Fruit fly (Drosophila melanogaster) Kc167 (cell line): ENCODE results near the gene Cow.

Experiments
- Myc ChIP-seq: fragments of >200 bp; optimal IDR thresholded peaks from 2 replicates; lab custom pipeline; 2017; ENCODE audit warnings: missing external identifiers
- Sin3A ChIP-seq: fragments of >200 bp; optimal IDR thresholded peaks from 2 replicates; lab custom pipeline; 2018; ENCODE audit warnings: missing external identifiers
- h ChIP-seq: fragments of >200 bp; optimal IDR thresholded peaks from 3 replicates; lab custom pipeline; 2018; ENCODE audit warnings: missing external identifiers
- insv ChIP-seq: fragments of >200 bp; optimal IDR thresholded peaks from 3 replicates; lab custom pipeline; 2018; ENCODE audit warnings: missing external identifiers
- psq ChIP-seq: fragments of >200 bp; optimal IDR thresholded peaks from 2 replicates; lab custom pipeline; 2017; ENCODE audit warnings: missing external identifiers
- ttk ChIP-seq: sonication (Bioruptor generic); optimal IDR thresholded peaks from 2 replicates; lab custom pipeline; 2017; ENCODE audit warnings: missing external identifiers

The Cow gene

dm6 chr3R:23131341-23131884 is 18.9 kb upstream of the Cow start:
- no peak for TF ChIP-seq insv (lab: Kevin White, UChicago)
- no peak for TF ChIP-seq Myc (lab: Kevin White, UChicago)
- TF ChIP-seq Sin3A, result no peak
- no peak for TF ChIP-seq psq (lab: Kevin White, UChicago)
- TF ChIP-seq h (lab: Kevin White, UChicago), result no peak
- TF ChIP-seq ttk (lab: Kevin White, UChicago), result no peak

- TF ChIP-seq Sin3A (no peak), psq (lab: Kevin White, UChicago) (no peak), ttk (lab: Kevin White, UChicago) (no peak), Myc (lab: Kevin White, UChicago) (no peak), insv (lab: Kevin White, UChicago) (no peak), h (lab: Kevin White, UChicago) (no peak)
Observed at dm6 chr3R:23130884-23131283, 18.4 kb upstream of the Cow start.

- TF ChIP-seq Myc (lab: Kevin White, UChicago), result no peak
- TF ChIP-seq insv (lab: Kevin White, UChicago), result no peak
- no peak for TF ChIP-seq Sin3A
- TF ChIP-seq psq (lab: Kevin White, UChicago), result no peak
- TF ChIP-seq h (lab: Kevin White, UChicago), result no peak
Observed at dm6 chr3R:23130181-23130580, 17.7 kb upstream of the Cow start.

dm6 chr3R:23129617-23130016 is 17.1 kb upstream of the Cow start:
- no peak for TF ChIP-seq Myc (lab: Kevin White, UChicago)

dm6 chr3R:23127796-23128195 is 15.3 kb upstream of the Cow start, which contains the start of gene CG31457:
TSS of gene CG31457 (minus strand) at chr3R:23127981.
- no peak for TF ChIP-seq h (lab: Kevin White, UChicago)
- TF ChIP-seq Sin3A, result no peak
- no peak for TF ChIP-seq psq (lab: Kevin White, UChicago)
- no peak for TF ChIP-seq Myc (lab: Kevin White, UChicago)
- TF ChIP-seq ttk (lab: Kevin White, UChicago), result no peak
- TF ChIP-seq insv (lab: Kevin White, UChicago), result no peak

- TF ChIP-seq psq (lab: Kevin White, UChicago) (no peak), insv (lab: Kevin White, UChicago) (no peak), ttk (lab: Kevin White, UChicago) (no peak), h (lab: Kevin White, UChicago) (no peak), Myc (lab: Kevin White, UChicago) (no peak), Sin3A (no peak)
Observed at dm6 chr3R:23126241-23127022, 13.9 kb upstream of the Cow start, which contains the start of gene CG31365. TSS of gene CG31365 (minus strand) at chr3R:23126422.

- TF ChIP-seq insv (lab: Kevin White, UChicago) (no peak), ttk (lab: Kevin White, UChicago) (no peak), Myc (lab: Kevin White, UChicago) (no peak), psq (lab: Kevin White, UChicago) (no peak), h (lab: Kevin White, UChicago) (no peak), Sin3A (no peak)
Observed at dm6 chr3R:23120933-23121332, 8.4 kb upstream of the Cow start.

dm6 chr3R:23119873-23120272 is 7.3 kb upstream of the Cow start:
- TF ChIP-seq ttk (lab: Kevin White, UChicago), result no peak
- no peak for TF ChIP-seq insv (lab: Kevin White, UChicago)
- TF ChIP-seq h (lab: Kevin White, UChicago), result no peak
- no peak for TF ChIP-seq psq (lab: Kevin White, UChicago)
- TF ChIP-seq Myc (lab: Kevin White, UChicago), result no peak
- TF ChIP-seq Sin3A, result no peak

- no peak for TF ChIP-seq psq (lab: Kevin White, UChicago)
- no peak for TF ChIP-seq Sin3A
- no peak for TF ChIP-seq Myc (lab: Kevin White, UChicago)
- TF ChIP-seq h (lab: Kevin White, UChicago), result no peak
- no peak for TF ChIP-seq ttk (lab: Kevin White, UChicago)
- no peak for TF ChIP-seq insv (lab: Kevin White, UChicago)
Observed at dm6 chr3R:23117683-23118470, 5.3 kb upstream of the Cow start, which contains the start of the genes Rassf and CenB1A. TSS of gene Rassf (minus strand) at chr3R:23117931. TSS of gene CenB1A (plus strand) at chr3R:23118400.

- TF ChIP-seq Myc (lab: Kevin White, UChicago) (no peak), ttk (lab: Kevin White, UChicago) (no peak), h (lab: Kevin White, UChicago) (no peak), insv (lab: Kevin White, UChicago) (no peak), Sin3A (no peak), psq (lab: Kevin White, UChicago) (no peak)
Observed at dm6 chr3R:23110724-23111123, 1.8 kb downstream of the Cow start.

- no peak for TF ChIP-seq h (lab: Kevin White, UChicago)
- no peak for TF ChIP-seq psq (lab: Kevin White, UChicago)
- TF ChIP-seq ttk (lab: Kevin White, UChicago), result no peak
- TF ChIP-seq insv (lab: Kevin White, UChicago), result no peak
- no peak for TF ChIP-seq Sin3A
- TF ChIP-seq Myc (lab: Kevin White, UChicago), result no peak
Observed at dm6 chr3R:23099233-23099632, 13.3 kb downstream of the Cow start, which contains the start of gene CG6738. TSS of gene CG6738 (plus strand) at chr3R:23099533.
